Worm (Caenorhabditis elegans) whole organism, L2 larva: ENCODE measurements around the gene K02E7.10.

Source experiments
- C34F6.9 ChIP-seq: fragments of 150-350 bp; optimal IDR thresholded peaks from 2 replicates; lab custom pipeline; 2014; ENCODE audit warnings: missing biosample characterization, missing genetic modification characterization
- F13H6.1 ChIP-seq: sonication (generic microtip); optimal IDR thresholded peaks from 2 replicates; lab custom pipeline; 2016; ENCODE audit warnings: missing genetic modification characterization, missing compliant biosample characterization
- R02D3.7 ChIP-seq: fragments of 150-350 bp; optimal IDR thresholded peaks from 2 replicates; lab custom pipeline; 2014; ENCODE audit warnings: missing biosample characterization, missing genetic modification characterization
- ZK546.5 ChIP-seq: sonication (generic microtip); optimal IDR thresholded peaks from 2 replicates; lab custom pipeline; 2017; ENCODE audit warnings: missing biosample characterization, missing genetic modification characterization
- aly-2 ChIP-seq: fragments of 150-350 bp; optimal IDR thresholded peaks from 2 replicates; lab custom pipeline; 2014; ENCODE audit warnings: missing biosample characterization, missing genetic modification characterization
- ama-1 ChIP-seq: fragments of 150-350 bp; optimal IDR thresholded peaks from 2 replicates; lab custom pipeline; 2018; ENCODE audit warnings: inconsistent platforms
- blmp-1 ChIP-seq: sonication (generic microtip); optimal IDR thresholded peaks from 2 replicates; lab custom pipeline; 2017; ENCODE audit warnings: missing genetic modification characterization, mild to moderate bottlenecking, missing compliant biosample characterization, antibody characterized with exemption, moderate library complexity; ENCODE audit not compliant: insufficient read depth
- ceh-16 ChIP-seq: fragments of 150-350 bp; optimal IDR thresholded peaks from 2 replicates; lab custom pipeline; 2014; ENCODE audit warnings: missing biosample characterization, missing genetic modification characterization
- ceh-82 ChIP-seq: fragments of 150-350 bp; optimal IDR thresholded peaks from 2 replicates; lab custom pipeline; 2014; ENCODE audit warnings: missing biosample characterization, missing genetic modification characterization
- crh-2 ChIP-seq: sonication (generic microtip); optimal IDR thresholded peaks from 2 replicates; lab custom pipeline; 2017; ENCODE audit warnings: missing biosample characterization, missing genetic modification characterization
- dmd-4 ChIP-seq: sonication (generic microtip); optimal IDR thresholded peaks from 2 replicates; lab custom pipeline; 2017; ENCODE audit warnings: missing biosample characterization, missing genetic modification characterization
- egl-27 ChIP-seq: sonication (generic microtip); optimal IDR thresholded peaks from 3 replicates; lab custom pipeline; 2017; ENCODE audit warnings: missing biosample characterization, missing genetic modification reagents, missing genetic modification characterization
- elt-1 ChIP-seq: fragments of 150-350 bp; optimal IDR thresholded peaks from 2 replicates; lab custom pipeline; 2014; ENCODE audit warnings: missing biosample characterization, missing genetic modification characterization
- fos-1 ChIP-seq: fragments of 150-350 bp; optimal IDR thresholded peaks from 2 replicates; lab custom pipeline; 2014; ENCODE audit warnings: missing biosample characterization, missing genetic modification characterization
- gmeb-1 ChIP-seq: fragments of 150-350 bp; optimal IDR thresholded peaks from 2 replicates; lab custom pipeline; 2014; ENCODE audit warnings: missing biosample characterization, missing genetic modification characterization
- lin-11 ChIP-seq: fragments of 150-350 bp; sonication (generic microtip); optimal IDR thresholded peaks from 2 replicates; lab custom pipeline; 2014; ENCODE audit warnings: missing biosample characterization, missing genetic modification characterization, inconsistent platforms, mixed read lengths
- lin-13 ChIP-seq: fragments of 150-350 bp; optimal IDR thresholded peaks from 2 replicates; lab custom pipeline; 2014; ENCODE audit warnings: missing biosample characterization, missing genetic modification reagents, missing genetic modification characterization
- lin-39 ChIP-seq: fragments of 150-350 bp; optimal IDR thresholded peaks from 2 replicates; lab custom pipeline; 2014; ENCODE audit warnings: missing biosample characterization, missing genetic modification reagents, missing genetic modification characterization
- lsy-2 ChIP-seq, 2 experiments: fragments of 150-350 bp in 1 of 2; sonication (generic microtip) in 1 of 2; optimal IDR thresholded peaks; 2 replicates each; lab custom pipeline; 2014 to 2017; ENCODE audit warnings: missing biosample characterization in 2 of 2, missing genetic modification characterization in 2 of 2
- mab-5 ChIP-seq: fragments of 150-350 bp; optimal IDR thresholded peaks from 2 replicates; lab custom pipeline; 2014; ENCODE audit warnings: missing biosample characterization, missing genetic modification characterization
- mbf-1 ChIP-seq: sonication (generic microtip); optimal IDR thresholded peaks from 2 replicates; lab custom pipeline; 2017; ENCODE audit warnings: missing biosample characterization, missing genetic modification characterization
- mdl-1 ChIP-seq, 2 experiments: fragments of 150-350 bp in 1 of 2; sonication (generic microtip) in 1 of 2; optimal IDR thresholded peaks; 2 replicates each; lab custom pipeline; 2017; ENCODE audit warnings: missing biosample characterization in 2 of 2, missing genetic modification characterization in 2 of 2
- nhr-11 ChIP-seq: fragments of 150-350 bp; optimal IDR thresholded peaks from 2 replicates; lab custom pipeline; 2014; ENCODE audit warnings: missing biosample characterization, missing genetic modification characterization
- nhr-129 ChIP-seq: fragments of 150-350 bp; optimal IDR thresholded peaks from 2 replicates; lab custom pipeline; 2014; ENCODE audit warnings: missing biosample characterization, missing genetic modification characterization
- nhr-23 ChIP-seq: fragments of 150-350 bp; optimal IDR thresholded peaks from 2 replicates; lab custom pipeline; 2014; ENCODE audit warnings: missing biosample characterization, missing genetic modification reagents, missing genetic modification characterization
- nhr-237 ChIP-seq: fragments of 150-350 bp; optimal IDR thresholded peaks from 2 replicates; lab custom pipeline; 2014; ENCODE audit warnings: missing biosample characterization, missing genetic modification characterization
- nhr-25 ChIP-seq: fragments of 150-350 bp; sonication (generic microtip); optimal IDR thresholded peaks from 3 replicates; lab custom pipeline; 2014; ENCODE audit warnings: missing biosample characterization, missing genetic modification characterization
- nhr-6 ChIP-seq: fragments of 150-350 bp; optimal IDR thresholded peaks from 2 replicates; lab custom pipeline; 2014; ENCODE audit warnings: missing biosample characterization, missing genetic modification characterization
- nhr-77 ChIP-seq: fragments of 150-350 bp; optimal IDR thresholded peaks from 2 replicates; lab custom pipeline; 2014; ENCODE audit warnings: missing biosample characterization, missing genetic modification characterization
- peb-1 ChIP-seq: fragments of 150-350 bp; optimal IDR thresholded peaks from 2 replicates; lab custom pipeline; 2014; ENCODE audit warnings: missing biosample characterization, missing genetic modification characterization
- sem-4 ChIP-seq: fragments of 150-350 bp; optimal IDR thresholded peaks from 2 replicates; lab custom pipeline; 2014; ENCODE audit warnings: missing biosample characterization, missing genetic modification reagents, missing genetic modification characterization
- skn-1 ChIP-seq: sonication (generic microtip); optimal IDR thresholded peaks from 2 replicates; lab custom pipeline; 2017; ENCODE audit warnings: missing biosample characterization, missing genetic modification characterization
- sma-3 ChIP-seq: sonication (generic microtip); optimal IDR thresholded peaks from 2 replicates; lab custom pipeline; 2016; ENCODE audit warnings: missing genetic modification reagents, missing genetic modification characterization, missing compliant biosample characterization
- snpc-4 ChIP-seq: fragments of 150-350 bp; optimal IDR thresholded peaks from 2 replicates; lab custom pipeline; 2014; ENCODE audit warnings: missing biosample characterization, missing genetic modification characterization
- unc-39 ChIP-seq: fragments of 150-350 bp; optimal IDR thresholded peaks from 2 replicates; lab custom pipeline; 2014; ENCODE audit warnings: missing biosample characterization, missing genetic modification characterization
- unc-55 ChIP-seq: fragments of 150-350 bp; sonication (generic microtip); optimal IDR thresholded peaks from 3 replicates; lab custom pipeline; 2014; ENCODE audit warnings: missing biosample characterization, missing genetic modification reagents, missing genetic modification characterization
- unc-62 ChIP-seq: fragments of 150-350 bp; optimal IDR thresholded peaks from 2 replicates; lab custom pipeline; 2014; ENCODE audit warnings: missing biosample characterization, missing genetic modification reagents, missing genetic modification characterization
- zag-1 ChIP-seq: fragments of 150-350 bp; optimal IDR thresholded peaks from 2 replicates; lab custom pipeline; 2014; ENCODE audit warnings: missing biosample characterization, missing genetic modification characterization
- ztf-1 ChIP-seq: fragments of 200-800 bp; sonication (Bioruptor generic); conservative IDR thresholded peaks from 2 replicates; pipeline ENCODE4 v1.3.6; 2022; ENCODE audit warnings: missing genetic modification characterization, missing compliant biosample characterization

Gene K02E7.10

DNA sequence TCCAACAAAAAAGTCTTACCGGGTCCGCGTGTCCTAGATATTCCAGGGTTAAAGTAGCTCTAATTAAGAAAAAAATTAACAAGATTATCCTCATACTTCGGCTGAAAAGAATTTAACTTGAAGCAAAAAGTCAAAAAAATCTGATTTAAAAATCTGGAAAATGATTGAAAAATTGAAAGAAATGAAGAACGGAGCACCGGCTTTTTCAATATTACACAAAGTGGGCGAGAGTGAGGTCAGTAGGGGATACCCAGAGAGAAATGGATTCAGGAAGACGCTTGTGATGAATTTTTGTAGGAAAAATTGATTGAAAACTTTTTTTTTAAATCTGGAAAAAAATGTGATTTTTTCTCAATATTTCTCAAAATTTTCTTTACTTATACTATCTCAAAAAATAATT lies 33.9 kb upstream of the K02E7.10 start, which contains the start of gene pho-14:
pho-14 (minus strand) TSS at position 101 of the 400 bp plus-strand sequence.
- TF ChIP-seq ama-1: no peak
- TF ChIP-seq peb-1 (tag; lab: Kevin White, UChicago): no peak
- TF ChIP-seq crh-2: no peak

DNA sequence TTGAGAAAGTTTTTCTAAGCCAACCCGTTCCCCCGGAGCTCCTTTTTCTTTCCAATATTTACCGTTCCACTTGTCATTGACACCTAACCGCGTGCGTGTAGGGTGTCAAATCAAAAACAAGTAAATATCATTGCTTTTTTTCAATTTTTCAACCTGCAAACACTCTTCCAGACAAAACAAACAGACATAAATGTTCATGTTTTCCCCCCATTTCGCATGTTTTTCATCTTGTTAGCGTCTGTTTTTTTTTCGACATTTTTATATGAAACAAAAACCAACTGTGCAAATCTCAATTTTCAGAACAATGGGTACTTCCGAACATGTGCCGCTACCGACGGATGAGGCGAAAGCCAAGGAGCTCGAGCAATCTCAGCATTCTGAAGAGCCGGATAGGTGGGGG lies 24.9 kb upstream of the K02E7.10 start, which contains the start of gene snf-3:
snf-3 (plus strand) TSS at position 301 of the 400 bp plus-strand sequence.
- TF ChIP-seq R02D3.7 (tag; lab: Kevin White, UChicago) (no peak), skn-1 (no peak), nhr-23 (no peak), crh-2 (no peak), ztf-1 (GFP tag; lab: Robert Waterston, UW) (no peak), sem-4 (tag; lab: Kevin White, UChicago) (no peak), nhr-77 (tag; lab: Kevin White, UChicago) (no peak), mab-5 (tag; lab: Kevin White, UChicago) (no peak), unc-62 (no peak), lsy-2 (tag; optimal IDR thresholded peaks at IDR 0.05; lab: Kevin White, UChicago) (no peak), lin-13 (no peak), mbf-1 (no peak), nhr-11 (no peak), unc-39 (tag; lab: Kevin White, UChicago) (no peak), C34F6.9 (no peak), nhr-6 (tag; lab: Kevin White, UChicago) (no peak), F13H6.1 (tag; lab: Kevin White, UChicago) (no peak), lin-39 (no peak), egl-27 (tag; lab: Kevin White, UChicago) (no peak), ceh-82 (tag; lab: Kevin White, UChicago) (no peak)
- TF ChIP-seq, all 48 proteins: peak for 0

DNA sequence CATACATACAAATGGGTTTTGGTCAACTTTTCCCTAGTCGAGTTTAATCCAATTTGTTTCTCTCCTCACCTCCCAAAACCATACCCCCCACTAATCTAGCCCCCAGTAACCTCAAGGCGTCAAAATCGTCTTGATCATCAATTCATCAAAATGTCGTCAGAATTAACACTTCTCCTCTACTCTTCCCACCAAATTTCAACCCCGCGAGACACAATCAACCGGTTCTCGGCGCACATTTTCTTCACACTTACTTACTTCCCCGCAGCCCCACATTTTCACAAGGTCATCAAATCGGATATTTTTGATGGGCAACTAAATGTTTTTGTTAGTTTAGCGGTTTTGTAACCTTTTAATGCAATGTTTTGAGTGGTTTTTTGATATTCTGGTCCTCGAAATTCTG lies 23.9 kb upstream of the K02E7.10 start:
- TF ChIP-seq nhr-77 (tag; lab: Kevin White, UChicago) (no peak), ceh-16 (no peak), mdl-1 (tag; optimal IDR thresholded peaks at IDR 0.05; lab: Kevin White, UChicago) (no peak), snpc-4 (tag; lab: Kevin White, UChicago) (peak; percentile 33), nhr-129 (tag; lab: Kevin White, UChicago) (peak; percentile 10), blmp-1 (tag; lab: Kevin White, UChicago) (peak; percentile 0), nhr-25 (tag; lab: Kevin White, UChicago) (peak; percentile 59)
- TF ChIP-seq, all 48 proteins: peak for 4

DNA sequence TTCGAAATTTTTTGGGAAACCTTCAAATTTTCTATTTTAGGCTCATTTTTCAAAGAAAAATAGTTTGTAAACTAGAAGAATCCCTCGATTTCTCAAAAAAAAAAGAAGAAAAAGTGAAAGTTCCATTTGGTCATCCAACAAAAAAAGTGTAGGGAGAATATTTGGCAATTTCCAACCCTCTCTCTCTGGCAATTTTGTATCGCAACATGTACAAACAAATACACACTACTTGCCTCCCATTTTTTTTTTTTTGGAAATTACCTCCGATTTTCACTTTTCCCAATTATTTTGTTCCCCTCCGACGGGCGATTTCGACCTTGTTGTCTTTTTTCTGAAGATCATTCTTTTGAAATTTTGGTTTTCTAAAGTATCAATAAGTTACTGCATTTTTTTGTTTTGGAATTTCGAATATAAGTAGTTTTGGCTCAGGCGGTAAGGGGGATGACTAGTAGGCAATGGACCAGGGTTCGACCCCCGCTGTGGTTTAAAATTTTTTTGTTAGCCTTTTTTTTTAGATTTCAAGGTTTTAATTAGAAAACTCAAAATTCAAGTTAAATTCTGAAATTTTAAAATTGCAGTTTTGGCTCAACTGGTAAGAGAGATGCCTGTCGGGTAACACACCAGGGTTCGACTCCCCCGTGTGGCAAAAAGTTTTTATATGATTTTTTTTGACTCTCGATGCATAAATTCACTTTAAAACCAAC lies 21.9 kb upstream of the K02E7.10 start:
- TF ChIP-seq nhr-129 (tag; lab: Kevin White, UChicago) (no peak), ztf-1 (GFP tag; lab: Robert Waterston, UW) (no peak), fos-1 (tag; lab: Kevin White, UChicago) (no peak), nhr-237 (tag; lab: Kevin White, UChicago) (no peak), lin-13 (no peak), unc-62 (no peak), crh-2 (no peak), skn-1 (no peak), aly-2 (tag; lab: Kevin White, UChicago) (no peak), nhr-25 (tag; lab: Kevin White, UChicago) (peak; percentile 67), C34F6.9 (no peak), mdl-1 (tag; optimal IDR thresholded peaks at IDR 0.05; lab: Kevin White, UChicago) (no peak), dmd-4 (tag; lab: Kevin White, UChicago) (no peak), egl-27 (tag; lab: Kevin White, UChicago) (no peak), mab-5 (tag; lab: Kevin White, UChicago) (no peak), ZK546.5 (tag; lab: Kevin White, UChicago) (no peak), unc-55 (no peak), elt-1 (tag; lab: Kevin White, UChicago) (no peak), nhr-11 (no peak), gmeb-1 (tag; lab: Kevin White, UChicago) (no peak), ama-1 (no peak), zag-1 (tag; lab: Kevin White, UChicago) (no peak), lin-11 (tag; lab: Kevin White, UChicago) (no peak), F13H6.1 (tag; lab: Kevin White, UChicago) (peak; percentile 2), sma-3 (GFP tag; lab: Kevin White, UChicago) (no peak), blmp-1 (tag; lab: Kevin White, UChicago) (peak; percentile 51)
- TF ChIP-seq, all 48 proteins: peak for 3
